Worm (Caenorhabditis elegans) whole organism, L4 larva: ENCODE data around the gene nhr-228.

Experiments
- aha-1 ChIP-seq: fragments of 150-350 bp; peaks from one replicate; lab custom pipeline; 2014; ENCODE audit warnings: missing biosample characterization, missing genetic modification characterization
- ama-1 ChIP-seq: fragments of 150-350 bp; optimal IDR thresholded peaks from 2 replicates; lab custom pipeline; 2014; ENCODE audit warnings: inconsistent platforms, mixed read lengths
- ceh-20 ChIP-seq: fragments of 200-800 bp; sonication (Bioruptor generic); IDR thresholded peaks from 2 replicates; pipeline ENCODE4 v1.3.6; 2022; ENCODE audit warnings: missing genetic modification reagents, missing genetic modification characterization, missing compliant biosample characterization
- dpl-1 ChIP-seq: fragments of 150-350 bp; optimal IDR thresholded peaks from 2 replicates; lab custom pipeline; 2014; ENCODE audit warnings: missing biosample characterization, missing genetic modification reagents, missing genetic modification characterization
- duxl-1 ChIP-seq: sonication (generic microtip); optimal IDR thresholded peaks from 2 replicates; lab custom pipeline; 2016; ENCODE audit warnings: mild to moderate bottlenecking, missing genetic modification characterization, moderate library complexity, missing compliant biosample characterization; ENCODE audit not compliant: poor library complexity
- lin-39 ChIP-seq: fragments of 150-350 bp; optimal IDR thresholded peaks from 2 replicates; lab custom pipeline; 2014; ENCODE audit warnings: missing biosample characterization, missing genetic modification reagents, missing genetic modification characterization
- nhr-28 ChIP-seq: fragments of 150-350 bp; optimal IDR thresholded peaks from 2 replicates; lab custom pipeline; 2014; ENCODE audit warnings: missing biosample characterization, missing genetic modification characterization
- nhr-48 ChIP-seq: sonication (generic microtip); optimal IDR thresholded peaks from 2 replicates; lab custom pipeline; 2016; ENCODE audit warnings: mild to moderate bottlenecking, missing genetic modification characterization, missing compliant biosample characterization
- unc-62 ChIP-seq, 3 experiments: fragments of 150-350 bp in 1 of 3; sonication (generic microtip); optimal IDR thresholded peaks in 2 of 3; peaks in 1 of 3; 1 replicate in 1 of 3; 2 replicates in 2 of 3; lab custom pipeline; 2014 to 2017; ENCODE audit warnings: missing biosample characterization in 3 of 3, missing genetic modification characterization in 3 of 3, missing genetic modification reagents in 3 of 3, missing genotype in 1 of 3
- zfp-3 ChIP-seq: fragments of 200-800 bp; sonication (Bioruptor generic); conservative IDR thresholded peaks from 2 replicates; pipeline ENCODE4 v1.3.6; 2022; ENCODE audit warnings: missing genetic modification reagents, missing genetic modification characterization, missing compliant biosample characterization
- ztf-11 ChIP-seq: fragments of 150-350 bp; optimal IDR thresholded peaks from 2 replicates; lab custom pipeline; 2014; ENCODE audit warnings: missing biosample characterization, missing genetic modification characterization

DNA sequence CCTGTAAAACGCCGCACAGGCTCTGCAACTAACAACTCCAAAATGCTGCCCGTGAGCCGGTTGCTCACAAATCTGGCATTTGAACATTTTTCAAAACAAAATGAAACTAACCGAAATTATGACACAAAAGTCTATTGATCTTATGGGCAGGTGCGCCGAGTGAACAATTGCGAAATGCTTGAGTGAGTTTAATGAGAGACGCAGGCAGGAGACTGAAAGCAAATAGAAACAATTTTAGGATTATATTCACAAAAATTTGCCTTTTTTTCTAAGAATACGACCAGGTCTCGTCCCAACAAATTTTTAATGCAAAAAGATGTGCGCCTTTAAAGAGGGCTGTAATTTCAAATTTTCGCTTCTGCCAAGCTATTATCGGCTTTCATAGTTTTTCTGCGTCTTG, 17.1 kb upstream of the nhr-228 start, which contains the start of gene nhr-183:
- TF ChIP-seq nhr-48 (tag; lab: Kevin White, UChicago), result no peak
- no peak for TF ChIP-seq nhr-28 (tag; lab: Kevin White, UChicago)
- TF ChIP-seq ama-1 (lab: Kevin White, UChicago), result no peak
- no peak for TF ChIP-seq unc-62 (GFP tag; optimal IDR thresholded peaks at IDR 0.05 in 1 of 2; lab: Kevin White, UChicago)
- TF ChIP-seq unc-62 (tag; optimal IDR thresholded peaks at IDR 0.05; lab: Kevin White, UChicago), result no peak
- no peak for TF ChIP-seq dpl-1 (GFP tag; lab: Kevin White, UChicago)
- TF ChIP-seq duxl-1 (tag; lab: Kevin White, UChicago), result no peak
- TF ChIP-seq ceh-20 (GFP tag; lab: Robert Waterston, UW), result no peak
- no peak for TF ChIP-seq lin-39 (tag; lab: Kevin White, UChicago)
- no peak for TF ChIP-seq aha-1
- no peak for TF ChIP-seq ztf-11 (tag; lab: Kevin White, UChicago)
- TF ChIP-seq zfp-3 (GFP tag; lab: Robert Waterston, UW), result no peak
